Worm (Caenorhabditis elegans): ENCODE results near the gene pept-1.

Gene pept-1

DNA sequence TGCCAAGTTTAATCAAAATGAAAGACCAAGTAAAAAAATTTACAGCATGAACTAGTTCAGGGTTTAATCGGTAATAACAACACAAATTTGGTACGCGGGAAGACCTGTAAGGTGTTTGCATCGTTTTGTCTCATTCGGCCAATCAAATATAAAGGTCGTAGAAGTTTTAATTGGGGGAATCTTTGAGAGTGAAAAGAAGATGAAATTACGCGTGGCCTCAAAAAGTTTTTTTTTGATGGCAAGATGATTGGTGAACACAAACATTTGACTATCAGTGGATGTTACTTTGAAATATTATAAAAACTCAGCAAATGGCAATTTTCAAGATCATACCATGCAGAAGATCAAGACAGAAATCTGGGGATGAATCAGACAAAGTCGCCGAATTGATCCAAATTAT, 1.5 kb upstream of the pept-1 start, which contains the start of gene nas-33:
Gene nas-33 (minus strand): TSS at position 101 of the 400 bp plus-strand sequence.
- TF ChIP-seq mls-2 (tag; optimal IDR thresholded peaks at IDR 0.05) (no peak), elt-3 (tag; optimal IDR thresholded peaks at IDR 0.05) (no peak), nhr-76 (tag; optimal IDR thresholded peaks at IDR 0.05) (no peak), drap-1 (GFP tag; optimal IDR thresholded peaks at IDR 0.05) (no peak), cnd-1 (tag; optimal IDR thresholded peaks at IDR 0.05) (no peak)

DNA sequence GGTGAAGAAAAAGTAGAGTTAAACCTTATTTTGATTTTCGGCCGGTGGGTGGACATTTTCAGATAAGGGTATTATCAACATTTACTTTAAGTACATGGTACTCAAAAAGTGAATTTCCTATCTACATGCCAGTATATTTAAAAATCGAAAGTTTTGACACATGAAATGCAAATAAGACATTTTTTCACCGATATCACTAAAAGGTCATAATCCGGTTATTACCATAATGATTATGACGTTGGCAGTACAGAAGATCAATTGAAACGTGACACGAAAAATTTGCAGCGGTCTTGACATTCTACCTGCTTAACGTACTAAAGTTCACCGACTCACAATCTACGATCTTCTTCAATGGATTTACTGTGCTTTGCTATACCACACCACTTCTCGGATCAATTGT, 1.3 kb downstream of the pept-1 start:
- TF ChIP-seq nhr-12 (tag; optimal IDR thresholded peaks at IDR 0.05) (no peak), lin-32 (GFP tag; optimal IDR thresholded peaks at IDR 0.05) (no peak), lsy-2 (tag; optimal IDR thresholded peaks at IDR 0.05) (no peak), mab-5 (tag; optimal IDR thresholded peaks at IDR 0.05) (no peak), pha-4 (tag; optimal IDR thresholded peaks at IDR 0.05) (no peak), mls-2 (tag; optimal IDR thresholded peaks at IDR 0.05) (no peak), elt-1 (tag; optimal IDR thresholded peaks at IDR 0.05; ENCODE audit: borderline replicate concordance, insufficient read depth) (no peak)

DNA sequence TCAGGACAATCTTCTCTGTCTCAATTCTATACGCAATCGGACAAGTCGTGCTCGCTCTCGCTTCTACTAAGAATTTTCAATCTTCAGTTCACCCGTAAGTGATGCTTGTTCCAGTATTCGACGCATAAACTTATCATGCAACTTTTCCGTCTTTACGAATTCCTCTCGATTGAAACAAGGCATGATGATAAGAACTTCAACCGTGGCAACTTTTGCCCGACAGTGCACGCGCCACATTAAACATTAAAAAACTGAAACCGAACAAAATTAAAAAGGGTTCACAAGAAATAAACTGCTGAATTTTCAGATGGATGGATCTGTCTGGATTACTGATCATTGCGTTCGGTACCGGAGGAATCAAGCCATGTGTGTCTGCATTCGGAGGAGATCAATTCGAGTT, 1.8 kb downstream of the pept-1 start:
- TF ChIP-seq ztf-11 (tag; optimal IDR thresholded peaks at IDR 0.05) (no peak), hlh-1 (tag; optimal IDR thresholded peaks at IDR 0.05) (no peak), sptf-1 (tag; optimal IDR thresholded peaks at IDR 0.05) (no peak), tbx-8 (GFP tag; optimal IDR thresholded peaks at IDR 0.05) (no peak), zip-8 (tag; optimal IDR thresholded peaks at IDR 0.05) (no peak), elt-3 (tag; optimal IDR thresholded peaks at IDR 0.05) (no peak), blmp-1 (tag; optimal IDR thresholded peaks at IDR 0.05) (no peak)

DNA sequence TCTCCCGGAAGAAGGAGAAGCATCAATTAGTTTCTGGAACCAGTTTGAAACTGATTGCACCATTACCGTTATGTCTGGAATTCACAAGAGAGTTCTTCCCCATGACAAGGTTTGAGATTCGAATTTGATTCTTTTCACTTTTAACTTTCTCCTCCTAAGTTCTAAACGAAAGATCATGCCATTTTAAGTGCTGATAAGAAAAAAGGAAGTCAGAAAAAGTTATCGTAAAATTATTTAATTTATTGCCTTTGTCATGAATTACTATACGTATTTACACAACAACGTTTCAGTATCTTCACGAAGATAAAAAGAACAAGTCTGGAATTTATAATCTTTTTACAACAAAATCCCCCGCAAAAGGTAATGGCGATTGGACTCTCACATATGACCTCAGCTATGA, 3.5 kb downstream of the pept-1 start:
- TF ChIP-seq elt-1 (tag; optimal IDR thresholded peaks at IDR 0.05; ENCODE audit: borderline replicate concordance, insufficient read depth) (no peak), zip-8 (tag; optimal IDR thresholded peaks at IDR 0.05) (no peak), ceh-39 (tag; optimal IDR thresholded peaks at IDR 0.05) (no peak), ceh-83 (GFP tag; optimal IDR thresholded peaks at IDR 0.05) (no peak), flh-1 (GFP tag; optimal IDR thresholded peaks at IDR 0.05) (no peak), blmp-1 (tag; optimal IDR thresholded peaks at IDR 0.05) (no peak), nhr-12 (tag; optimal IDR thresholded peaks at IDR 0.05) (no peak), ham-2 (GFP tag; optimal IDR thresholded peaks at IDR 0.05) (no peak), nhr-237 (tag; optimal IDR thresholded peaks at IDR 0.05) (no peak), snpc-4 (tag; optimal IDR thresholded peaks at IDR 0.05) (no peak)

ce11 chrX:6461729-6462128, 5.1 kb downstream of the pept-1 start, which contains the start of gene K04E7.1:
K04E7.1 (plus strand) TSS chrX:6462029.
- no peak for TF ChIP-seq M03D4.4 (tag; optimal IDR thresholded peaks at IDR 0.05)

ce11 chrX:6462479-6462878, 5.8 kb downstream of the pept-1 start:
- TF ChIP-seq elt-3 (tag; optimal IDR thresholded peaks at IDR 0.05) = no peak

- TF ChIP-seq nhr-76 (tag; optimal IDR thresholded peaks at IDR 0.05) (no peak), drap-1 (GFP tag; optimal IDR thresholded peaks at IDR 0.05) (no peak), flh-1 (GFP tag; optimal IDR thresholded peaks at IDR 0.05) (no peak), bed-3 (GFP tag; optimal IDR thresholded peaks at IDR 0.05) (no peak), unc-120 (tag; optimal IDR thresholded peaks at IDR 0.05; ENCODE audit: poor library complexity, severe bottlenecking) (no peak), unc-39 (tag; optimal IDR thresholded peaks at IDR 0.05) (no peak), sem-2 (GFP tag; optimal IDR thresholded peaks at IDR 0.05) (no peak), nhr-237 (tag; optimal IDR thresholded peaks at IDR 0.05) (no peak), hlh-1 (tag; optimal IDR thresholded peaks at IDR 0.05) (no peak), mls-2 (tag; optimal IDR thresholded peaks at IDR 0.05) (no peak), unc-62 (GFP tag; optimal IDR thresholded peaks at IDR 0.05) (no peak), M03D4.4 (tag; optimal IDR thresholded peaks at IDR 0.05) (no peak), lin-32 (GFP tag; optimal IDR thresholded peaks at IDR 0.05) (no peak), ztf-11 (tag; optimal IDR thresholded peaks at IDR 0.05) (no peak)
These were observed 6.4 kb downstream of the pept-1 start, which contains the start of gene C15B12.2 for ce11 chrX:6462995-6463462. C15B12.2 (plus strand) TSS chrX:6463412.

Data from whole organism, mixed stage, embryonic.